Worm (Caenorhabditis elegans) whole organism, early embryonic: ENCODE results near the gene srh-41.

Experiments used
- F13C5.2 ChIP-seq: sonication (generic microtip); optimal IDR thresholded peaks from 2 replicates; lab custom pipeline; 2017; ENCODE audit warnings: mild to moderate bottlenecking, missing genetic modification characterization, inconsistent platforms, missing compliant biosample characterization
- aly-1 ChIP-seq: sonication (generic microtip); optimal IDR thresholded peaks from 2 replicates; lab custom pipeline; 2016; ENCODE audit warnings: missing genetic modification characterization, missing compliant biosample characterization
- ama-1 ChIP-seq: fragments of 150-350 bp; optimal IDR thresholded peaks from 2 replicates; lab custom pipeline; 2014
- ceh-36 ChIP-seq: sonication (generic microtip); optimal IDR thresholded peaks from 2 replicates; lab custom pipeline; 2016; ENCODE audit warnings: missing genetic modification characterization, inconsistent platforms, missing compliant biosample characterization
- flt-1 ChIP-seq: fragments of 200-800 bp; sonication (Bioruptor generic); IDR thresholded peaks from 2 replicates; pipeline ENCODE4 v1.3.6; 2022; ENCODE audit warnings: missing genetic modification characterization, missing compliant biosample characterization
- hmbx-1 ChIP-seq: sonication (generic microtip); optimal IDR thresholded peaks from 2 replicates; lab custom pipeline; 2016; ENCODE audit warnings: mild to moderate bottlenecking, missing genetic modification characterization, missing compliant biosample characterization
- hmg-4 ChIP-seq: fragments of 200-800 bp; sonication (Bioruptor generic); optimal IDR thresholded peaks from 2 replicates; lab custom pipeline; 2018; ENCODE audit warnings: mild to moderate bottlenecking, missing genetic modification characterization, missing compliant biosample characterization
- hnd-1 ChIP-seq: sonication (generic microtip); optimal IDR thresholded peaks from 2 replicates; lab custom pipeline; 2016; ENCODE audit warnings: missing genetic modification characterization, missing compliant biosample characterization
- pes-1 ChIP-seq: fragments of 200-800 bp; sonication (Bioruptor generic); IDR thresholded peaks from 2 replicates; pipeline ENCODE4 v1.3.6; 2022; ENCODE audit warnings: missing genetic modification reagents, missing genetic modification characterization, missing compliant biosample characterization
- scrt-1 ChIP-seq: fragments of 200-800 bp; sonication (Bioruptor generic); IDR thresholded peaks from 2 replicates; pipeline ENCODE4 v1.3.6; 2022; ENCODE audit warnings: missing genetic modification characterization, missing compliant biosample characterization
- tbx-11 ChIP-seq: fragments of 200-800 bp; sonication (Bioruptor generic); IDR thresholded peaks from 2 replicates; pipeline ENCODE4 v1.3.6; 2022; ENCODE audit warnings: missing genetic modification characterization, missing compliant biosample characterization

DNA sequence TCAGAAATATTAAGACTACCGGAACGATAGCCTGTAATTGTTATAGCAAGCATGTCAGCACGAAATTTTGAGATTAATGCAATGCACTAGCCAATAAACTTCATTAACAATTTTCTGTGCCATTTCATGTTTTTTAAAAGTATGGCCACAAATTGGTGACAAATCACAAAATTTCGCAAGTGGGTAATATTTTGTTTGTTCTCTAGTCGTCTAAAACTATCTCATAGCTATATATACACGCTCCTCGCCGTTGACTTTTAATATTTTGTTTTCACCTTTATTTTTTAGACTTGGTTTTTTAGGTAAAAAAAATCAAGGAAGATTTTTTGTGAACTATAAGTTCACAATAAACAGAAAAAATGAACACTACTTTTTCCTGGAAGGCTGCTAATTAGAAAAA is 3.7 kb upstream of the srh-41 start:
- TF ChIP-seq tbx-11 (GFP tag; lab: Robert Waterston, UW), result no peak
- TF ChIP-seq flt-1 (GFP tag; lab: Robert Waterston, UW), result no peak
- no peak for TF ChIP-seq ama-1 (lab: Kevin White, UChicago)
- no peak for TF ChIP-seq hmg-4
- no peak for TF ChIP-seq aly-1 (tag; lab: Kevin White, UChicago)
- TF ChIP-seq hmbx-1, result no peak
- no peak for TF ChIP-seq ceh-36
- no peak for TF ChIP-seq hnd-1
- TF ChIP-seq pes-1 (GFP tag; lab: Robert Waterston, UW), result no peak
- no peak for TF ChIP-seq F13C5.2
- no peak for TF ChIP-seq scrt-1
